Fruit fly (Drosophila melanogaster) whole organism, prepupa: ENCODE measurements around the gene Keap1.

Experiments
- Blimp-1 ChIP-seq: fragments of 200-800 bp; sonication (Bioruptor generic); optimal IDR thresholded peaks from 3 replicates; lab custom pipeline; 2017; ENCODE audit warnings: missing biosample characterization, missing genetic modification characterization, mild to moderate bottlenecking, moderate library complexity, missing genetic modification reagents
- CG10631 ChIP-seq: fragments of 200-800 bp; sonication (Bioruptor generic); optimal IDR thresholded peaks from 2 replicates; lab custom pipeline; 2016; ENCODE audit warnings: missing biosample characterization, missing genetic modification characterization
- CG11294 ChIP-seq: fragments of 200-800 bp; sonication (Bioruptor generic); IDR thresholded peaks from 2 replicates; pipeline ENCODE4 v1.3.6; 2022; ENCODE audit warnings: missing biosample characterization, missing genetic modification characterization
- CG11762 ChIP-seq: fragments of 200-800 bp; sonication (Bioruptor generic); optimal IDR thresholded peaks from 3 replicates; lab custom pipeline; 2016; ENCODE audit warnings: missing biosample characterization, missing genetic modification characterization; ENCODE audit not compliant: insufficient read depth
- CG11902 ChIP-seq: fragments of 200-800 bp; sonication (Bioruptor generic); optimal IDR thresholded peaks from 3 replicates; lab custom pipeline; 2016; ENCODE audit warnings: missing biosample characterization, missing genetic modification characterization
- CG15336 ChIP-seq: fragments of 200-800 bp; sonication (Bioruptor generic); IDR thresholded peaks from 2 replicates; pipeline ENCODE4 v1.3.6; 2022; ENCODE audit warnings: missing biosample characterization, missing genetic modification characterization
- CG1621 ChIP-seq: fragments of 200-800 bp; sonication (Bioruptor generic); optimal IDR thresholded peaks from 3 replicates; lab custom pipeline; 2018; ENCODE audit warnings: missing biosample characterization, mild to moderate bottlenecking, missing genetic modification characterization
- CG3032 ChIP-seq: fragments of 200-800 bp; optimal IDR thresholded peaks from 2 replicates; lab custom pipeline; 2019; ENCODE audit warnings: missing biosample characterization, mild to moderate bottlenecking, missing genetic modification characterization, moderate library complexity
- CG31627 ChIP-seq: fragments of 200-800 bp; sonication (Bioruptor generic); optimal IDR thresholded peaks from 3 replicates; lab custom pipeline; 2016; ENCODE audit warnings: missing biosample characterization, missing genetic modification characterization
- CG32006 ChIP-seq: fragments of 200-800 bp; sonication (Bioruptor generic); optimal IDR thresholded peaks from 3 replicates; lab custom pipeline; 2017; ENCODE audit warnings: missing biosample characterization, mild to moderate bottlenecking, missing genetic modification characterization
- CG34406 ChIP-seq: fragments of 200-800 bp; sonication (Bioruptor generic); optimal IDR thresholded peaks from 3 replicates; lab custom pipeline; 2016; ENCODE audit warnings: missing biosample characterization, missing genetic modification characterization
- CG3919 ChIP-seq: fragments of 200-800 bp; sonication (Bioruptor generic); optimal IDR thresholded peaks from 3 replicates; lab custom pipeline; 2016; ENCODE audit warnings: missing biosample characterization, missing genetic modification characterization
- CG4318 ChIP-seq: fragments of 200-800 bp; sonication (Bioruptor generic); optimal IDR thresholded peaks from 3 replicates; lab custom pipeline; 2017; ENCODE audit warnings: missing biosample characterization, mild to moderate bottlenecking, missing genetic modification characterization
- CG6163 ChIP-seq: fragments of 200-800 bp; sonication (Bioruptor generic); IDR thresholded peaks from 3 replicates; pipeline ENCODE4 v1.3.6; 2022; ENCODE audit warnings: missing biosample characterization, missing genetic modification characterization
- CG6276 ChIP-seq: fragments of 200-800 bp; sonication (Bioruptor generic); optimal IDR thresholded peaks from 2 replicates; lab custom pipeline; 2017; ENCODE audit warnings: missing biosample characterization, mild to moderate bottlenecking, missing genetic modification characterization
- CG6792 ChIP-seq: fragments of 200-800 bp; sonication (Bioruptor generic); optimal IDR thresholded peaks from 3 replicates; lab custom pipeline; 2016; ENCODE audit warnings: missing biosample characterization, missing genetic modification characterization
- CG6854 ChIP-seq: fragments of 200-800 bp; sonication (Bioruptor generic); optimal IDR thresholded peaks from 2 replicates; lab custom pipeline; 2017; ENCODE audit warnings: missing biosample characterization, mild to moderate bottlenecking, missing genetic modification characterization
- CG8319 ChIP-seq: fragments of 200-800 bp; sonication (Bioruptor generic); optimal IDR thresholded peaks from 3 replicates; lab custom pipeline; 2016; ENCODE audit warnings: missing biosample characterization, missing genetic modification characterization
- CG8632 ChIP-seq: fragments of 200-800 bp; sonication (Bioruptor generic); optimal IDR thresholded peaks from 3 replicates; lab custom pipeline; 2016; ENCODE audit warnings: missing biosample characterization, missing genetic modification characterization
- CG9139 ChIP-seq: fragments of 200-800 bp; sonication (Bioruptor generic); optimal IDR thresholded peaks from 3 replicates; lab custom pipeline; 2017; ENCODE audit warnings: missing biosample characterization, mild to moderate bottlenecking, missing genetic modification characterization
- Eip75B ChIP-seq: fragments of 200-800 bp; sonication (Bioruptor generic); optimal IDR thresholded peaks from 3 replicates; lab custom pipeline; 2016; ENCODE audit warnings: missing biosample characterization, missing genetic modification characterization
- Eip78C ChIP-seq: fragments of 200-800 bp; sonication (Bioruptor generic); peaks from one replicate; lab custom pipeline; 2016; ENCODE audit warnings: missing biosample characterization, missing genetic modification characterization
- Eip93F ChIP-seq: fragments of 200-800 bp; sonication (Bioruptor generic); optimal IDR thresholded peaks from 2 replicates; lab custom pipeline; 2016; ENCODE audit warnings: missing biosample characterization, mild to moderate bottlenecking, missing genetic modification characterization
- Ets21C ChIP-seq: fragments of 200-800 bp; sonication (Bioruptor generic); optimal IDR thresholded peaks from 3 replicates; lab custom pipeline; 2016; ENCODE audit warnings: missing biosample characterization, missing genetic modification characterization
- Ets96B ChIP-seq: fragments of 200-800 bp; optimal IDR thresholded peaks from 2 replicates; lab custom pipeline; 2019; ENCODE audit warnings: missing biosample characterization, mild to moderate bottlenecking, missing genetic modification characterization, moderate library complexity
- Gug ChIP-seq: fragments of 200-800 bp; sonication (Bioruptor generic); IDR thresholded peaks from 2 replicates; pipeline ENCODE4 v1.3.6; 2022; ENCODE audit warnings: missing biosample characterization, missing genetic modification characterization
- Hr39 ChIP-seq: fragments of 200-800 bp; sonication (Bioruptor generic); optimal IDR thresholded peaks from 2 replicates; lab custom pipeline; 2016; ENCODE audit warnings: missing biosample characterization, missing genetic modification characterization
- Hr4 ChIP-seq: fragments of 200-800 bp; sonication (Bioruptor generic); optimal IDR thresholded peaks from 3 replicates; lab custom pipeline; 2016; ENCODE audit warnings: missing biosample characterization, missing genetic modification characterization
- Lpt ChIP-seq: fragments of 200-800 bp; sonication (Bioruptor generic); optimal IDR thresholded peaks from 3 replicates; lab custom pipeline; 2016; ENCODE audit warnings: missing biosample characterization, missing genetic modification characterization
- Met ChIP-seq: fragments of 200-800 bp; sonication (Bioruptor generic); optimal IDR thresholded peaks from 3 replicates; lab custom pipeline; 2016; ENCODE audit warnings: missing biosample characterization, missing genetic modification characterization
- OdsH ChIP-seq: fragments of 200-800 bp; sonication (Bioruptor generic); optimal IDR thresholded peaks from 3 replicates; lab custom pipeline; 2016; ENCODE audit warnings: missing biosample characterization, missing genetic modification characterization
- Smox ChIP-seq: fragments of 200-800 bp; sonication (Bioruptor generic); optimal IDR thresholded peaks from 3 replicates; lab custom pipeline; 2016; ENCODE audit warnings: missing biosample characterization, missing genetic modification characterization
- Sox102F ChIP-seq: fragments of 200-800 bp; sonication (Bioruptor generic); optimal IDR thresholded peaks from 2 replicates; lab custom pipeline; 2016; ENCODE audit warnings: missing biosample characterization, mild to moderate bottlenecking, missing genetic modification characterization
- Sox14 ChIP-seq: fragments of 200-800 bp; sonication (Bioruptor generic); optimal IDR thresholded peaks from 3 replicates; lab custom pipeline; 2016; ENCODE audit warnings: missing biosample characterization, missing genetic modification characterization
- Sox15 ChIP-seq: fragments of 200-800 bp; sonication (Bioruptor generic); optimal IDR thresholded peaks from 3 replicates; lab custom pipeline; 2016; ENCODE audit warnings: missing biosample characterization, missing genetic modification characterization
- achi ChIP-seq: fragments of 200-800 bp; sonication (Bioruptor generic); optimal IDR thresholded peaks from 3 replicates; lab custom pipeline; 2016; ENCODE audit warnings: missing biosample characterization, missing genetic modification characterization
- acj6 ChIP-seq: fragments of 200-800 bp; sonication (Bioruptor generic); optimal IDR thresholded peaks from 3 replicates; lab custom pipeline; 2016; ENCODE audit warnings: missing biosample characterization, missing genetic modification characterization
- dac ChIP-seq: fragments of 200-800 bp; sonication (Bioruptor generic); optimal IDR thresholded peaks from 2 replicates; lab custom pipeline; 2017; ENCODE audit warnings: missing biosample characterization, mild to moderate bottlenecking, missing genetic modification characterization
- dsx ChIP-seq: fragments of 200-800 bp; optimal IDR thresholded peaks from 3 replicates; lab custom pipeline; 2019; ENCODE audit warnings: missing biosample characterization, mild to moderate bottlenecking, missing genetic modification characterization, moderate library complexity; ENCODE audit not compliant: poor library complexity, severe bottlenecking
- eg ChIP-seq: fragments of 200-800 bp; sonication (Bioruptor generic); IDR thresholded peaks from 3 replicates; pipeline ENCODE4 v1.3.6; 2022; ENCODE audit warnings: missing biosample characterization, missing genetic modification characterization
- esn ChIP-seq: fragments of 200-800 bp; sonication (Bioruptor generic); optimal IDR thresholded peaks from 2 replicates; lab custom pipeline; 2016; ENCODE audit warnings: missing biosample characterization, mild to moderate bottlenecking, missing genetic modification characterization, moderate library complexity
- fd59A ChIP-seq: fragments of 200-800 bp; sonication (Bioruptor generic); optimal IDR thresholded peaks from 2 replicates; lab custom pipeline; 2017; ENCODE audit warnings: missing biosample characterization, mild to moderate bottlenecking, missing genetic modification characterization, missing genetic modification reagents
- fd85E ChIP-seq: fragments of 200-800 bp; sonication (Bioruptor generic); optimal IDR thresholded peaks from 3 replicates; lab custom pipeline; 2016; ENCODE audit warnings: missing biosample characterization, missing genetic modification characterization
- fkh ChIP-seq: fragments of 200-800 bp; sonication (Bioruptor generic); optimal IDR thresholded peaks from 3 replicates; lab custom pipeline; 2017; ENCODE audit warnings: missing biosample characterization, mild to moderate bottlenecking, missing genetic modification characterization, moderate library complexity
- lz ChIP-seq: fragments of 200-800 bp; sonication (Bioruptor generic); optimal IDR thresholded peaks from 3 replicates; lab custom pipeline; 2016; ENCODE audit warnings: missing biosample characterization, missing genetic modification characterization
- net ChIP-seq: fragments of 200-800 bp; sonication (Bioruptor generic); optimal IDR thresholded peaks from 3 replicates; lab custom pipeline; 2016; ENCODE audit warnings: missing biosample characterization, missing genetic modification characterization
- pdm3 ChIP-seq: fragments of 200-800 bp; sonication (Bioruptor generic); optimal IDR thresholded peaks from 3 replicates; lab custom pipeline; 2016; ENCODE audit warnings: missing biosample characterization, missing genetic modification characterization
- spab ChIP-seq: fragments of 200-800 bp; sonication (Bioruptor generic); optimal IDR thresholded peaks from 2 replicates; lab custom pipeline; 2017; ENCODE audit warnings: missing biosample characterization, mild to moderate bottlenecking, missing genetic modification characterization, missing genetic modification reagents
- ss ChIP-seq, 2 experiments: fragments of 200-800 bp; sonication (Bioruptor generic); optimal IDR thresholded peaks; 2 replicates in 1 of 2; 3 replicates in 1 of 2; lab custom pipeline; 2017 to 2018; ENCODE audit warnings: mild to moderate bottlenecking in 2 of 2, missing biosample characterization in 2 of 2, missing genetic modification characterization in 2 of 2, moderate library complexity in 1 of 2
- svp ChIP-seq: fragments of 200-800 bp; sonication (Bioruptor generic); peaks from one replicate; lab custom pipeline; 2016; ENCODE audit warnings: missing biosample characterization, missing genetic modification characterization
- topi ChIP-seq: fragments of 200-800 bp; sonication (Bioruptor generic); optimal IDR thresholded peaks from 3 replicates; lab custom pipeline; 2016; ENCODE audit warnings: missing biosample characterization, missing genetic modification characterization
- vri ChIP-seq: fragments of 200-800 bp; sonication (Bioruptor generic); optimal IDR thresholded peaks from 3 replicates; lab custom pipeline; 2016; ENCODE audit warnings: missing biosample characterization, mild to moderate bottlenecking, missing genetic modification characterization

The Keap1 gene

DNA sequence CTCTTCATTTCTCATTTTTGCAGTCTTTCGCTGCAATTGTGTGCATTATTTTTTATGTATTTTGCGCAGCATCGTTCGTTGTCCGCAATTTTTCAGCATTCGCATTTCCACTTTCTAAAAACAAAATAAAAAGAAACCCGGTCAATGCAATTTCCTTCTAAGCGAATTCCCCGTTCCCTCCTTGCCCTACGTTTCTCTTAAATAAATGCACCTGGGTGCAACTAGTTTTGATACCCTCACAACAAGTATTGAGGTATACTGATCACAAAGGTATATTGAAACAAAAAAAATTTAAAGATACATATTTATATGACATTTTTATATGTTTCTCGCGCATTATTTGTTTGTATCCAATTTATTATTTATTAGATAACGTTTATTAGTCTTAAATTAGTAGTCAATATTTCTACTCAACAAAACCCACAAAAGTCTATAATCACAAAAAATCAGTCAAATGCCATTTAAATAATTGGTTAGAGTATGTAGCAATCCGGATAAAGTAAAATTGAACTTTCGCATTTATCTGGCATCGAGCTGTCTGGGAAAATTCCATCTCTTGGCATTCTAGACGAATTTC lies 1.7 kb upstream of the Keap1 start:
- TF ChIP-seq acj6 (GFP tag; lab: Kevin White, UChicago) (peak; percentile 74), spab (GFP tag; lab: Kevin White, UChicago) (no peak), CG1621 (tag; lab: Kevin White, UChicago) (peak; percentile 23), CG4318 (GFP tag; lab: Kevin White, UChicago) (no peak), CG11294 (peak; percentile 78), Sox14 (GFP tag; lab: Kevin White, UChicago) (peak; percentile 54), Hr39 (no peak), Sox102F (GFP tag; lab: Kevin White, UChicago) (no peak), pdm3 (GFP tag; lab: Kevin White, UChicago) (no peak), Blimp-1 (no peak), fd85E (GFP tag; lab: Kevin White, UChicago) (no peak), CG8632 (peak; percentile 64), ss (GFP tag; optimal IDR thresholded peaks at IDR 0.05; lab: Kevin White, UChicago) (peak in 1 of 2 experiments; percentile 56), fkh (GFP tag; lab: Kevin White, UChicago) (no peak), achi (no peak), CG6163 (GFP tag; lab: Robert Waterston, UW) (peak; percentile 40; the same call in 1 of the 3 replicates), CG6792 (peak; percentile 41), CG11902 (GFP tag; lab: Kevin White, UChicago) (no peak), CG6854 (GFP tag; lab: Kevin White, UChicago) (no peak), CG32006 (GFP tag; lab: Kevin White, UChicago) (peak; percentile 94), eg (GFP tag; lab: Robert Waterston, UW) (peak; percentile 81), Hr4 (peak; percentile 92), Eip75B (GFP tag; lab: Kevin White, UChicago) (peak; percentile 62), OdsH (no peak), CG3032 (tag; lab: Kevin White, UChicago) (peak; percentile 84), lz (GFP tag; lab: Kevin White, UChicago) (peak; percentile 30), Sox15 (GFP tag; lab: Kevin White, UChicago) (no peak), CG6276 (no peak), Ets96B (tag; lab: Kevin White, UChicago) (peak; percentile 80), CG11762 (GFP tag; lab: Kevin White, UChicago) (peak; percentile 61), topi (GFP tag; lab: Kevin White, UChicago) (no peak), Smox (GFP tag; lab: Kevin White, UChicago) (no peak), Gug (GFP tag; lab: Robert Waterston, UW) (peak; percentile 85), Ets21C (no peak), CG31627 (GFP tag; lab: Kevin White, UChicago) (no peak), Lpt (GFP tag; lab: Kevin White, UChicago) (peak; percentile 82), Eip93F (GFP tag; lab: Kevin White, UChicago) (no peak), CG3919 (GFP tag; lab: Kevin White, UChicago) (peak; percentile 75), vri (GFP tag; lab: Kevin White, UChicago) (no peak), CG15336 (peak; percentile 92), net (peak; percentile 83), Met (GFP tag; lab: Kevin White, UChicago) (no peak), CG8319 (GFP tag; lab: Kevin White, UChicago) (no peak), esn (GFP tag; lab: Kevin White, UChicago) (peak; percentile 53), dac (peak; percentile 49), CG9139 (GFP tag; lab: Kevin White, UChicago) (no peak), Eip78C (GFP tag; lab: Kevin White, UChicago) (peak; percentile 95), fd59A (GFP tag; lab: Kevin White, UChicago) (peak; percentile 65), dsx (peak; percentile 75), CG10631 (GFP tag; lab: Kevin White, UChicago) (no peak), svp (no peak), CG34406 (GFP tag; lab: Kevin White, UChicago) (peak; percentile 58)
